Worm (Caenorhabditis elegans): ENCODE measurements around the gene rga-8.

rga-8 gene

ce11 chrX:5265356-5265755 lies 14.2 kb downstream of the rga-8 start:
- no peak for TF ChIP-seq sptf-1 (tag; optimal IDR thresholded peaks at IDR 0.05)
- TF ChIP-seq cnd-1 (tag; optimal IDR thresholded peaks at IDR 0.05) = no peak
- no peak for TF ChIP-seq ceh-83 (GFP tag; optimal IDR thresholded peaks at IDR 0.05)
- TF ChIP-seq unc-62 (GFP tag; optimal IDR thresholded peaks at IDR 0.05) = no peak
- no peak for TF ChIP-seq bed-3 (GFP tag; optimal IDR thresholded peaks at IDR 0.05)
- TF ChIP-seq flh-1 (GFP tag; optimal IDR thresholded peaks at IDR 0.05) = no peak
- TF ChIP-seq nhr-237 (tag; optimal IDR thresholded peaks at IDR 0.05) = no peak
- no peak for TF ChIP-seq ceh-39 (tag; optimal IDR thresholded peaks at IDR 0.05)
- TF ChIP-seq lin-13 (tag; optimal IDR thresholded peaks at IDR 0.05) = no peak
- no peak for TF ChIP-seq elt-1 (tag; optimal IDR thresholded peaks at IDR 0.05; ENCODE audit: borderline replicate concordance, insufficient read depth)

- no peak for TF ChIP-seq nhr-2 (tag; optimal IDR thresholded peaks at IDR 0.05)
- TF ChIP-seq mep-1 (tag; optimal IDR thresholded peaks at IDR 0.05) = no peak
- TF ChIP-seq nhr-28 (tag; optimal IDR thresholded peaks at IDR 0.05) = no peak
- TF ChIP-seq pha-4 (tag; optimal IDR thresholded peaks at IDR 0.05) = no peak
- no peak for TF ChIP-seq sptf-1 (tag; optimal IDR thresholded peaks at IDR 0.05)
- TF ChIP-seq mab-5 (tag; optimal IDR thresholded peaks at IDR 0.05) = no peak
- TF ChIP-seq blmp-1 (tag; optimal IDR thresholded peaks at IDR 0.05) = no peak
- TF ChIP-seq tbx-8 (GFP tag; optimal IDR thresholded peaks at IDR 0.05) = no peak
- no peak for TF ChIP-seq snpc-4 (tag; optimal IDR thresholded peaks at IDR 0.05)
- no peak for TF ChIP-seq nhr-237 (tag; optimal IDR thresholded peaks at IDR 0.05)
- no peak for TF ChIP-seq ceh-43 (GFP tag; optimal IDR thresholded peaks at IDR 0.05)
- TF ChIP-seq lin-13 (tag; optimal IDR thresholded peaks at IDR 0.05) = no peak
- no peak for TF ChIP-seq drap-1 (GFP tag; optimal IDR thresholded peaks at IDR 0.05)
- TF ChIP-seq ham-2 (GFP tag; optimal IDR thresholded peaks at IDR 0.05) = no peak
- no peak for TF ChIP-seq unc-62 (GFP tag; optimal IDR thresholded peaks at IDR 0.05)
Measured at ce11 chrX:5264026-5264425, 15.5 kb downstream of the rga-8 start, which contains the start of gene Y34B4A.4. Gene Y34B4A.4 (plus strand): TSS chrX:5264326.

- TF ChIP-seq nhr-28 (tag; optimal IDR thresholded peaks at IDR 0.05) (no peak), cnd-1 (tag; optimal IDR thresholded peaks at IDR 0.05) (no peak), mep-1 (tag; optimal IDR thresholded peaks at IDR 0.05) (no peak), sptf-1 (tag; optimal IDR thresholded peaks at IDR 0.05) (no peak), nhr-76 (tag; optimal IDR thresholded peaks at IDR 0.05) (no peak), mab-5 (tag; optimal IDR thresholded peaks at IDR 0.05) (no peak), blmp-1 (tag; optimal IDR thresholded peaks at IDR 0.05) (no peak), ham-2 (GFP tag; optimal IDR thresholded peaks at IDR 0.05) (no peak), ztf-11 (tag; optimal IDR thresholded peaks at IDR 0.05) (no peak), elt-3 (tag; optimal IDR thresholded peaks at IDR 0.05) (no peak)
Measured at ce11 chrX:5263585-5263984, 16.0 kb downstream of the rga-8 start.

ce11 chrX:5262033-5262432 lies 17.5 kb downstream of the rga-8 start:
- TF ChIP-seq lin-13 (tag; optimal IDR thresholded peaks at IDR 0.05) = no peak
- no peak for TF ChIP-seq nhr-28 (tag; optimal IDR thresholded peaks at IDR 0.05)
- TF ChIP-seq sem-2 (GFP tag; optimal IDR thresholded peaks at IDR 0.05) = no peak

- TF ChIP-seq mep-1 (tag; optimal IDR thresholded peaks at IDR 0.05) (no peak), bed-3 (GFP tag; optimal IDR thresholded peaks at IDR 0.05) (no peak), cnd-1 (tag; optimal IDR thresholded peaks at IDR 0.05) (no peak), unc-120 (tag; optimal IDR thresholded peaks at IDR 0.05; ENCODE audit: poor library complexity, severe bottlenecking) (no peak), M03D4.4 (tag; optimal IDR thresholded peaks at IDR 0.05) (no peak), nhr-28 (tag; optimal IDR thresholded peaks at IDR 0.05) (no peak), hlh-1 (tag; optimal IDR thresholded peaks at IDR 0.05) (no peak), ceh-39 (tag; optimal IDR thresholded peaks at IDR 0.05) (no peak)
Measured at ce11 chrX:5260389-5260788, 19.2 kb downstream of the rga-8 start.

- TF ChIP-seq lin-13 (tag; optimal IDR thresholded peaks at IDR 0.05) (no peak), ceh-39 (tag; optimal IDR thresholded peaks at IDR 0.05) (no peak), pha-4 (tag; optimal IDR thresholded peaks at IDR 0.05) (no peak), unc-39 (tag; optimal IDR thresholded peaks at IDR 0.05) (no peak), nhr-237 (tag; optimal IDR thresholded peaks at IDR 0.05) (no peak), sem-2 (GFP tag; optimal IDR thresholded peaks at IDR 0.05) (no peak), hlh-1 (tag; optimal IDR thresholded peaks at IDR 0.05) (no peak), blmp-1 (tag; optimal IDR thresholded peaks at IDR 0.05) (no peak), nhr-12 (tag; optimal IDR thresholded peaks at IDR 0.05) (no peak)
Measured at ce11 chrX:5256999-5257398, 22.6 kb downstream of the rga-8 start, which contains the start of gene nspg-12. Gene nspg-12 (plus strand): TSS chrX:5257299.

Measured in whole organism, mixed stage, embryonic.